In the genomic region with DNA sequence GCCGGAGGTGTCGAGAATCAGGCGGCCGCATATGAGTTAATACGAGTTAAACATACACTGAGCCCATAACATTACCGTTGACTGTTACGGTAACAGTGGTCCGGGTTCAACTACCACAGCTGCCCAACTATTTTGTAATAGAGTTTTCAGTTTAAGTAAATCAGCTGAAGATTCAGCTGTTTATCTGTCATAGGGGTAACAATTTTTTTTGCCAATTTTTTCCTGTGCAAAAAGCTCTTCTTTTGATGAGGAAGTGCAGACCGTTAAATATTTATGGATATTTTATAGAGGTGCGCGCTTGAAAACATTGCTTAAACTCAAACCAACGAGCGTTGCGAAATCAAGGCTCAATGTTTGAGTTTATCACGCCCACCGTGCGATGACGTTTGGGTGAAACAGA, we compare ENCODE assay signal across 1 fruit fly cellular context.
TF ChIP-seq lines count a peak whose summit lies in the region.

No protein-coding gene starts in this region.

TF ChIP-seq in whole organism, embryonic, 481 proteins besides CTCF, POLR2A, EP300 and RAD21 (continued from another document):
- TF ChIP-seq pb (GFP tag; optimal IDR thresholded peaks at IDR 0.05; lab: Kevin White, UChicago) (no peak), tgo (GFP tag; IDR thresholded peaks at IDR 0.05; lab: Robert Waterston, UW) (no peak), sens-2 (GFP tag; IDR thresholded peaks at IDR 0.05; lab: Robert Waterston, UW) (no peak), Atf3 (GFP tag; optimal IDR thresholded peaks at IDR 0.05; lab: Kevin White, UChicago) (no peak), CG6854 (GFP tag; optimal IDR thresholded peaks at IDR 0.05; lab: Kevin White, UChicago) (no peak), Hmr (GFP tag; optimal IDR thresholded peaks at IDR 0.05; lab: Kevin White, UChicago) (peak; percentile 17), Hand (GFP tag; optimal IDR thresholded peaks at IDR 0.05; lab: Kevin White, UChicago) (peak; percentile 22), CG7963 (GFP tag; IDR thresholded peaks at IDR 0.05; lab: Robert Waterston, UW; ENCODE audit: partially characterized antibody) (no peak), Hmx (GFP tag; optimal IDR thresholded peaks at IDR 0.05; lab: Kevin White, UChicago) (no peak), CG9797 (GFP tag; optimal IDR thresholded peaks at IDR 0.05; lab: Kevin White, UChicago) (no peak), Oli (tag; optimal IDR thresholded peaks at IDR 0.05; lab: Kevin White, UChicago) (no peak), Fer1 (GFP tag; optimal IDR thresholded peaks at IDR 0.05; lab: Kevin White, UChicago) (peak; percentile 36), CG11504 (tag; optimal IDR thresholded peaks at IDR 0.05; lab: Kevin White, UChicago) (peak; percentile 29), ac (GFP tag; optimal IDR thresholded peaks at IDR 0.05; lab: Kevin White, UChicago) (no peak), zfh2 (GFP tag; optimal IDR thresholded peaks at IDR 0.05; lab: Kevin White, UChicago) (peak; percentile 39), Drgx (GFP tag; IDR thresholded peaks at IDR 0.05; lab: Robert Waterston, UW) (no peak), CG9932 (GFP tag; IDR thresholded peaks at IDR 0.05; lab: Robert Waterston, UW) (0 out of 2 replicates have a peak, but pooled peaks have one; percentile 16), Side (GFP tag; optimal IDR thresholded peaks at IDR 0.05; lab: Kevin White, UChicago) (no peak), CG11093 (GFP tag; IDR thresholded peaks at IDR 0.05; lab: Robert Waterston, UW) (no peak), z (GFP tag; IDR thresholded peaks at IDR 0.05; lab: Robert Waterston, UW) (no peak), CG11398 (GFP tag; optimal IDR thresholded peaks at IDR 0.05; lab: Kevin White, UChicago) (no peak), slbo (GFP tag; IDR thresholded peaks at IDR 0.05; lab: Robert Waterston, UW) (peak; percentile 31; the same call in 1 of the 2 replicates), CG18599 (GFP tag; optimal IDR thresholded peaks at IDR 0.05; lab: Kevin White, UChicago) (peak; percentile 57), dpn (GFP tag; optimal IDR thresholded peaks at IDR 0.05; lab: Kevin White, UChicago) (no peak), CG17328 (GFP tag; IDR thresholded peaks at IDR 0.05; lab: Robert Waterston, UW) (no peak), Nf-YB (GFP tag; optimal IDR thresholded peaks at IDR 0.05; lab: Kevin White, UChicago) (no peak), CG2120 (GFP tag; optimal IDR thresholded peaks at IDR 0.05; lab: Kevin White, UChicago) (peak; percentile 34), wdn (GFP tag; IDR thresholded peaks at IDR 0.05; lab: Robert Waterston, UW) (no peak), bcd (GFP tag; optimal IDR thresholded peaks at IDR 0.05; lab: Kevin White, UChicago) (peak; percentile 4), gcm2 (GFP tag; optimal IDR thresholded peaks at IDR 0.05; lab: Kevin White, UChicago) (no peak), CG1832 (GFP tag; optimal IDR thresholded peaks at IDR 0.05; lab: Kevin White, UChicago) (no peak), ap (GFP tag; IDR thresholded peaks at IDR 0.05; lab: Robert Waterston, UW) (no peak), crc (GFP tag; optimal IDR thresholded peaks at IDR 0.05; lab: Kevin White, UChicago) (no peak), Meics (GFP tag; optimal IDR thresholded peaks at IDR 0.05; lab: Kevin White, UChicago) (peak; percentile 45), CG17361 (GFP tag; IDR thresholded peaks at IDR 0.05; lab: Robert Waterston, UW) (0 out of 3 replicates have a peak, but pooled peaks have one; percentile 15), CG10543 (GFP tag; optimal IDR thresholded peaks at IDR 0.05; lab: Kevin White, UChicago) (peak; percentile 42), grau (tag; optimal IDR thresholded peaks at IDR 0.05; lab: Kevin White, UChicago) (peak; percentile 30), vfl (GFP tag; optimal IDR thresholded peaks at IDR 0.05; lab: Kevin White, UChicago) (no peak), CG8765 (GFP tag; IDR thresholded peaks at IDR 0.05; lab: Robert Waterston, UW) (no peak), ATbp (GFP tag; optimal IDR thresholded peaks at IDR 0.05; lab: Kevin White, UChicago) (no peak), CG10147 (GFP tag; optimal IDR thresholded peaks at IDR 0.05; lab: Kevin White, UChicago) (peak; percentile 34), esg (GFP tag; conservative IDR thresholded peaks at IDR 0.05; lab: Robert Waterston, UW) (no peak), CG7839 (tag; optimal IDR thresholded peaks at IDR 0.05; lab: Kevin White, UChicago) (peak; percentile 10), Max (GFP tag; optimal IDR thresholded peaks at IDR 0.05; lab: Kevin White, UChicago) (no peak), CG2678 (tag; optimal IDR thresholded peaks at IDR 0.05; lab: Kevin White, UChicago) (peak; percentile 48), E2f1 (GFP tag; IDR thresholded peaks at IDR 0.05; lab: Robert Waterston, UW) (no peak), CG13424 (tag; optimal IDR thresholded peaks at IDR 0.05; lab: Kevin White, UChicago) (peak; percentile 22), CG6791 (GFP tag; IDR thresholded peaks at IDR 0.05; lab: Robert Waterston, UW; ENCODE audit: partially characterized antibody) (no peak), Rfx (GFP tag; IDR thresholded peaks at IDR 0.05; lab: Robert Waterston, UW) (peak; percentile 19; the same call in 1 of the 2 replicates), Med (GFP tag; lab: Kevin White, UChicago) (peak; percentile 70), row (GFP tag; IDR thresholded peaks at IDR 0.05; lab: Robert Waterston, UW) (peak; percentile 44; the same call in 2 of the 3 replicates), Spps (tag; optimal IDR thresholded peaks at IDR 0.05; lab: Kevin White, UChicago) (no peak), scrt (GFP tag; optimal IDR thresholded peaks at IDR 0.05; lab: Kevin White, UChicago) (peak; percentile 4)
